Worm (Caenorhabditis elegans) whole organism, L4/young adult: Measurements from ENCODE around the gene C02H6.1.

ENCODE experiments used
- W03F9.2 ChIP-seq: fragments of 150-350 bp; optimal IDR thresholded peaks from 2 replicates; lab custom pipeline; 2014; ENCODE audit warnings: missing biosample characterization, missing genetic modification characterization
- him-1 ChIP-seq: sonication (generic microtip); optimal IDR thresholded peaks from 2 replicates; lab custom pipeline; 2016; ENCODE audit warnings: missing genotype, missing genetic modification reagents, missing genetic modification characterization, missing compliant biosample characterization

ce11 chrV:7349541-7349940, 40.1 kb downstream of the C02H6.1 start, which contains the start of gene nhr-149:
- TF ChIP-seq him-1 (tag; lab: Kevin White, UChicago) (no peak), W03F9.2 (no peak)
